Worm (Caenorhabditis elegans) whole organism, L4 larva: Measurements from ENCODE around the gene F58B4.2.

ENCODE experiments used
- F26F4.8 ChIP-seq: fragments of 200-800 bp; sonication (Bioruptor generic); conservative IDR thresholded peaks from 2 replicates; pipeline ENCODE4 v1.3.6; 2022; ENCODE audit warnings: missing genetic modification characterization, missing compliant biosample characterization
- F37D6.2 ChIP-seq: sonication (generic microtip); optimal IDR thresholded peaks from 2 replicates; lab custom pipeline; 2016; ENCODE audit warnings: mild to moderate bottlenecking, missing genetic modification characterization, missing compliant biosample characterization
- F44E2.7 ChIP-seq: fragments of 200-800 bp; sonication (Bioruptor generic); IDR thresholded peaks from 2 replicates; pipeline ENCODE4 v2.1.2; 2022; ENCODE audit warnings: missing genetic modification characterization, missing compliant biosample characterization
- T20F7.1 ChIP-seq: fragments of 200-800 bp; sonication (Bioruptor generic); optimal IDR thresholded peaks from 2 replicates; lab custom pipeline; 2018; ENCODE audit warnings: mild to moderate bottlenecking, missing genetic modification characterization, missing compliant biosample characterization
- aha-1 ChIP-seq: fragments of 150-350 bp; peaks from one replicate; lab custom pipeline; 2014; ENCODE audit warnings: missing biosample characterization, missing genetic modification characterization
- ama-1 ChIP-seq: fragments of 150-350 bp; optimal IDR thresholded peaks from 2 replicates; lab custom pipeline; 2014; ENCODE audit warnings: inconsistent platforms, mixed read lengths
- arid-1 ChIP-seq: fragments of 200-800 bp; sonication (Bioruptor generic); conservative IDR thresholded peaks from 2 replicates; pipeline ENCODE4 v1.3.6; 2022; ENCODE audit warnings: missing genetic modification reagents, missing genetic modification characterization, missing compliant biosample characterization
- attf-4 ChIP-seq: sonication (generic microtip); optimal IDR thresholded peaks from 3 replicates; lab custom pipeline; 2017; ENCODE audit warnings: missing biosample characterization, missing genetic modification characterization
- ceh-20 ChIP-seq: fragments of 200-800 bp; sonication (Bioruptor generic); IDR thresholded peaks from 2 replicates; pipeline ENCODE4 v1.3.6; 2022; ENCODE audit warnings: missing genetic modification reagents, missing genetic modification characterization, missing compliant biosample characterization
- ces-1 ChIP-seq: fragments of 150-350 bp; sonication (generic microtip); optimal IDR thresholded peaks from 4 replicates; lab custom pipeline; 2014; ENCODE audit warnings: missing biosample characterization, missing genetic modification reagents, missing genetic modification characterization
- cey-2 ChIP-seq: sonication (generic microtip); optimal IDR thresholded peaks from 3 replicates; lab custom pipeline; 2017; ENCODE audit warnings: missing genetic modification characterization, mild to moderate bottlenecking, missing compliant biosample characterization, antibody characterized with exemption, borderline replicate concordance; ENCODE audit not compliant: insufficient read depth
- daf-16 ChIP-seq, 3 experiments: sonication (generic microtip); optimal IDR thresholded peaks; 2 replicates each; lab custom pipeline; 2016 to 2017; ENCODE audit warnings: missing genetic modification characterization in 3 of 3, missing genetic modification reagents in 3 of 3, mild to moderate bottlenecking in 2 of 3, missing compliant biosample characterization in 2 of 3, missing biosample characterization in 1 of 3, moderate library complexity in 1 of 3
- daf-8 ChIP-seq: fragments of 200-800 bp; sonication (Bioruptor generic); IDR thresholded peaks from 2 replicates; pipeline ENCODE4 v1.3.6; 2022; ENCODE audit warnings: missing genetic modification characterization, missing compliant biosample characterization
- dpl-1 ChIP-seq: fragments of 150-350 bp; optimal IDR thresholded peaks from 2 replicates; lab custom pipeline; 2014; ENCODE audit warnings: missing biosample characterization, missing genetic modification reagents, missing genetic modification characterization
- duxl-1 ChIP-seq: sonication (generic microtip); optimal IDR thresholded peaks from 2 replicates; lab custom pipeline; 2016; ENCODE audit warnings: mild to moderate bottlenecking, missing genetic modification characterization, moderate library complexity, missing compliant biosample characterization; ENCODE audit not compliant: poor library complexity
- egl-43 ChIP-seq: fragments of 200-800 bp; sonication (Bioruptor generic); IDR thresholded peaks from 2 replicates; pipeline ENCODE4 v1.3.6; 2022; ENCODE audit warnings: missing genetic modification reagents, missing genetic modification characterization, missing compliant biosample characterization
- fkh-10 ChIP-seq: fragments of 150-350 bp; optimal IDR thresholded peaks from 2 replicates; lab custom pipeline; 2014; ENCODE audit warnings: missing biosample characterization, missing genetic modification reagents, missing genetic modification characterization
- hif-1 ChIP-seq, 2 experiments: sonication (generic microtip); optimal IDR thresholded peaks; 2 replicates each; lab custom pipeline; 2016 to 2017; ENCODE audit warnings: missing compliant biosample characterization in 2 of 2, missing genetic modification characterization in 2 of 2, missing genetic modification reagents in 2 of 2, missing genotype in 2 of 2, mild to moderate bottlenecking in 1 of 2
- hlh-11 ChIP-seq: fragments of 200-800 bp; sonication (Bioruptor generic); optimal IDR thresholded peaks from 2 replicates; lab custom pipeline; 2018; ENCODE audit warnings: mild to moderate bottlenecking, missing genetic modification characterization, missing compliant biosample characterization
- hlh-30 ChIP-seq: sonication (generic microtip); optimal IDR thresholded peaks from 2 replicates; lab custom pipeline; 2017; ENCODE audit warnings: antibody characterized with exemption, mild to moderate bottlenecking, missing genetic modification characterization, missing compliant biosample characterization; ENCODE audit not compliant: insufficient read depth
- jun-1 ChIP-seq: fragments of 150-350 bp; optimal IDR thresholded peaks from 2 replicates; lab custom pipeline; 2014; ENCODE audit warnings: missing biosample characterization, missing genetic modification reagents, missing genetic modification characterization
- lim-7 ChIP-seq: fragments of 200-800 bp; sonication (Bioruptor generic); IDR thresholded peaks from 2 replicates; pipeline ENCODE4 v1.3.6; 2022; ENCODE audit warnings: missing genetic modification characterization, missing compliant biosample characterization
- lin-1 ChIP-seq: fragments of 200-800 bp; sonication (Bioruptor generic); IDR thresholded peaks from 2 replicates; pipeline ENCODE4 v1.3.6; 2022; ENCODE audit warnings: missing genetic modification reagents, missing genetic modification characterization, missing compliant biosample characterization
- lin-13 ChIP-seq: fragments of 150-350 bp; optimal IDR thresholded peaks from 2 replicates; lab custom pipeline; 2014; ENCODE audit warnings: missing biosample characterization, missing genetic modification reagents, missing genetic modification characterization
- lin-15B ChIP-seq: fragments of 150-350 bp; sonication (generic microtip); optimal IDR thresholded peaks from 3 replicates; lab custom pipeline; 2014; ENCODE audit warnings: missing biosample characterization, missing genetic modification characterization
- lin-29 ChIP-seq: fragments of 200-800 bp; sonication (Bioruptor generic); IDR thresholded peaks from 2 replicates; pipeline ENCODE4 v1.3.6; 2022; ENCODE audit warnings: missing genetic modification reagents, missing genetic modification characterization, missing compliant biosample characterization
- lin-38 ChIP-seq: fragments of 200-800 bp; sonication (Bioruptor generic); IDR thresholded peaks from 2 replicates; pipeline ENCODE4 v1.3.6; 2022; ENCODE audit warnings: missing genetic modification reagents, missing genetic modification characterization, missing compliant biosample characterization
- lir-3 ChIP-seq: sonication (generic microtip); optimal IDR thresholded peaks from 2 replicates; lab custom pipeline; 2016; ENCODE audit warnings: mild to moderate bottlenecking, missing genetic modification characterization, missing compliant biosample characterization
- mdl-1 ChIP-seq, 2 experiments: fragments of 150-350 bp in 1 of 2; sonication (generic microtip) in 1 of 2; optimal IDR thresholded peaks; 2 replicates each; lab custom pipeline; 2014 to 2017; ENCODE audit warnings: missing biosample characterization in 2 of 2, missing genetic modification characterization in 2 of 2
- mdt-29 ChIP-seq: fragments of 200-800 bp; sonication (Bioruptor generic); IDR thresholded peaks from 2 replicates; pipeline ENCODE4 v1.3.6; 2022; ENCODE audit warnings: missing genetic modification reagents, missing genetic modification characterization, missing compliant biosample characterization
- nhr-10 ChIP-seq: fragments of 150-350 bp; optimal IDR thresholded peaks from 2 replicates; lab custom pipeline; 2014; ENCODE audit warnings: missing biosample characterization, missing genetic modification characterization
- nhr-111 ChIP-seq: fragments of 200-800 bp; sonication (Bioruptor generic); optimal IDR thresholded peaks from 2 replicates; lab custom pipeline; 2018; ENCODE audit warnings: mild to moderate bottlenecking, missing genetic modification characterization, missing compliant biosample characterization
- nhr-25 ChIP-seq: sonication (generic microtip); optimal IDR thresholded peaks from 2 replicates; lab custom pipeline; 2017; ENCODE audit warnings: missing genetic modification characterization, mild to moderate bottlenecking, missing compliant biosample characterization, antibody characterized with exemption, moderate library complexity, borderline replicate concordance; ENCODE audit not compliant: insufficient read depth
- nhr-28 ChIP-seq: fragments of 150-350 bp; optimal IDR thresholded peaks from 2 replicates; lab custom pipeline; 2014; ENCODE audit warnings: missing biosample characterization, missing genetic modification characterization
- nhr-41 ChIP-seq: fragments of 200-800 bp; sonication (Bioruptor generic); IDR thresholded peaks from 2 replicates; pipeline ENCODE4 v1.3.6; 2022; ENCODE audit warnings: missing genetic modification reagents, missing genetic modification characterization, missing compliant biosample characterization
- nhr-48 ChIP-seq: sonication (generic microtip); optimal IDR thresholded peaks from 2 replicates; lab custom pipeline; 2016; ENCODE audit warnings: mild to moderate bottlenecking, missing genetic modification characterization, missing compliant biosample characterization
- nhr-6 ChIP-seq: fragments of 150-350 bp; optimal IDR thresholded peaks from 2 replicates; lab custom pipeline; 2014; ENCODE audit warnings: missing biosample characterization, missing genetic modification characterization
- nhr-76 ChIP-seq: fragments of 150-350 bp; optimal IDR thresholded peaks from 2 replicates; lab custom pipeline; 2014; ENCODE audit warnings: missing biosample characterization, missing genetic modification characterization
- nhr-77 ChIP-seq: fragments of 150-350 bp; optimal IDR thresholded peaks from 2 replicates; lab custom pipeline; 2014; ENCODE audit warnings: missing biosample characterization, missing genetic modification characterization
- php-3 ChIP-seq: fragments of 200-800 bp; sonication (Bioruptor generic); IDR thresholded peaks from 2 replicates; pipeline ENCODE4 v1.3.6; 2022; ENCODE audit warnings: missing genetic modification reagents, missing genetic modification characterization, missing compliant biosample characterization
- pqm-1 ChIP-seq: sonication (generic microtip); optimal IDR thresholded peaks from 2 replicates; lab custom pipeline; 2017; ENCODE audit warnings: missing biosample characterization, missing genetic modification characterization
- snpc-1.2 ChIP-seq: fragments of 200-800 bp; sonication (Bioruptor generic); IDR thresholded peaks from 2 replicates; pipeline ENCODE4 v1.3.6; 2022; ENCODE audit warnings: missing genetic modification reagents, missing genetic modification characterization, missing compliant biosample characterization
- snpc-4 ChIP-seq: fragments of 150-350 bp; optimal IDR thresholded peaks from 2 replicates; lab custom pipeline; 2014; ENCODE audit warnings: missing biosample characterization, missing genetic modification characterization
- spr-3 ChIP-seq: fragments of 200-800 bp; sonication (Bioruptor generic); optimal IDR thresholded peaks from 2 replicates; lab custom pipeline; 2018; ENCODE audit warnings: mild to moderate bottlenecking, missing genetic modification characterization, missing compliant biosample characterization
- tag-97 ChIP-seq: fragments of 200-800 bp; sonication (Bioruptor generic); IDR thresholded peaks from 2 replicates; pipeline ENCODE4 v1.3.6; 2022; ENCODE audit warnings: missing genetic modification characterization, missing compliant biosample characterization
- unc-130 ChIP-seq: sonication (generic microtip); optimal IDR thresholded peaks from 2 replicates; lab custom pipeline; 2016; ENCODE audit warnings: missing genetic modification reagents, missing genetic modification characterization, missing compliant biosample characterization
- zfp-2 ChIP-seq: sonication (generic microtip); optimal IDR thresholded peaks from 2 replicates; lab custom pipeline; 2016; ENCODE audit warnings: mild to moderate bottlenecking, missing genetic modification characterization, missing compliant biosample characterization
- zip-2 ChIP-seq: fragments of 150-350 bp; optimal IDR thresholded peaks from 2 replicates; lab custom pipeline; 2014; ENCODE audit warnings: missing biosample characterization, missing genetic modification characterization

The F58B4.2 gene

DNA sequence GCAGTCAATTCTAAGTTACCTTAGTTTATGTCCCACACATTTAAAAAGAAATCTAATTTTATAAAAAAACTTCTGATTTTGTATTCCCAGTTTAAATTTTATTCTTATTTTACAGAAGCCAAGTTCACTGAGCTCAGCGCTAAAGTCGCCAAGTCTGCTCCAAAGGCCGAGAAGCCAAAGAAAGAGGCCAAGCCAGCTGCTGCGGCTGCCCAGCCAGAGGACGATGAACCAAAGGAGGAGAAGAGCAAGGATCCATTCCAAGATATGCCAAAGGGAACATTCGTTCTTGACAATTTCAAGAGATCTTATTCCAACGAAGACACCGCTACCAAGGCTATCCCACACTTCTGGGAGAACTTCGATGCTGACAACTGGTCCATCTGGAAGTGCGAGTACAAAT, 48.6 kb upstream of the F58B4.2 start (continued):
- peak; percentile 78 for TF ChIP-seq aha-1 (tag; lab: Kevin White, UChicago)
- no peak for TF ChIP-seq ceh-20 (GFP tag; lab: Robert Waterston, UW)
- TF ChIP-seq php-3: no peak
- no peak for TF ChIP-seq nhr-111 (GFP tag; lab: Kevin White, UChicago)

DNA sequence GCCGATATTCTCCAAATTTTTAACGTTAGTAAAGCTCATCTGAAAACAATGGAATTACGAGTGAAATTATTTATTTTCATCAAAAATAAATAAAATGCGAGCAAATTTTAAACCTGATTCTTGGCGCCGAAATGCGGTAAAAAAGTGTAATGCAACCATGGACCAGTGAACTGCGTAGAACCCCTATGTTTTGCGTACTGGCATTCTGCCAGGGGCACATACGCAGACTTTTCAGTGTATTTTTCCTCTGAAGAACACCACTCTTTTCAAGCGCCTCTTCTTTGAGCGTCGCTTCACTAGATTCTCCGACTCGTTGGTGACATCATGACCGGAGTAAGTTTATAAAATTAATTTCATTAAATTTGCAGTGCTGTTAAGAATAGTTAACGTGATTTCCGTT, 47.2 kb upstream of the F58B4.2 start, which contains the start of the genes ctf-4 and eef-1G:
Gene ctf-4 (minus strand): TSS at position 39 of the 400 bp plus-strand sequence.
Gene eef-1G (plus strand): TSS at position 219 of the 400 bp plus-strand sequence.
- TF ChIP-seq lir-3: peak; percentile 6
- TF ChIP-seq attf-4 (tag; lab: Kevin White, UChicago): no peak
- peak; percentile 82 for TF ChIP-seq php-3
- TF ChIP-seq T20F7.1 (GFP tag; lab: Kevin White, UChicago): peak; percentile 91
- TF ChIP-seq pqm-1 (tag; lab: Kevin White, UChicago): peak; percentile 78
- TF ChIP-seq lin-29 (GFP tag; lab: Robert Waterston, UW): peak; percentile 86
- peak; percentile 64 to 89 for TF ChIP-seq daf-16 (GFP tag; optimal IDR thresholded peaks at IDR 0.05; lab: Kevin White, UChicago)
- TF ChIP-seq daf-16 (tag; optimal IDR thresholded peaks at IDR 0.05; lab: Kevin White, UChicago): peak; percentile 86
- peak; percentile 98 for TF ChIP-seq dpl-1
- TF ChIP-seq snpc-1.2 (GFP tag; lab: Robert Waterston, UW): peak; percentile 71; the same call in 1 of the 2 replicates
- TF ChIP-seq unc-130 (GFP tag; lab: Kevin White, UChicago): peak; percentile 84
- peak; percentile 62 to 84 for TF ChIP-seq hif-1 (tag; optimal IDR thresholded peaks at IDR 0.05; lab: Kevin White, UChicago)
- no peak for TF ChIP-seq daf-8 (GFP tag; lab: Robert Waterston, UW)
- TF ChIP-seq F26F4.8 (GFP tag; lab: Robert Waterston, UW): no peak
- peak; percentile 60; the same call in 1 of the 2 replicates for TF ChIP-seq egl-43 (GFP tag; lab: Robert Waterston, UW)
- peak; percentile 92 for TF ChIP-seq lin-13 (GFP tag; lab: Kevin White, UChicago)
- no peak for TF ChIP-seq tag-97 (GFP tag; lab: Robert Waterston, UW)
- TF ChIP-seq mdt-29: peak; percentile 89
- peak; percentile 18 for TF ChIP-seq nhr-76 (tag; lab: Kevin White, UChicago)
- TF ChIP-seq cey-2: no peak
- TF ChIP-seq arid-1 (GFP tag; lab: Robert Waterston, UW): peak; percentile 87
- TF ChIP-seq nhr-6 (tag; lab: Kevin White, UChicago): peak; percentile 97
- no peak for TF ChIP-seq ces-1 (GFP tag; lab: Kevin White, UChicago)
- no peak for TF ChIP-seq F44E2.7 (GFP tag; lab: Robert Waterston, UW)
- TF ChIP-seq lin-1: peak; percentile 94
- TF ChIP-seq lim-7: no peak
- TF ChIP-seq F37D6.2 (tag; lab: Kevin White, UChicago): peak; percentile 86
- TF ChIP-seq ama-1 (lab: Kevin White, UChicago): peak; percentile 83
- peak; percentile 98 for TF ChIP-seq hlh-11
- peak; percentile 98 for TF ChIP-seq nhr-77 (tag; lab: Kevin White, UChicago)
- peak; percentile 99 for TF ChIP-seq aha-1 (tag; lab: Kevin White, UChicago)
- TF ChIP-seq nhr-25 (tag; lab: Kevin White, UChicago): peak; percentile 97
- peak; percentile 84 for TF ChIP-seq zfp-2
- peak; percentile 91 for TF ChIP-seq hlh-30
- peak; percentile 77 for TF ChIP-seq lin-15B (tag; lab: Kevin White, UChicago)
- peak; percentile 87 for TF ChIP-seq fkh-10 (GFP tag; lab: Kevin White, UChicago)
- TF ChIP-seq nhr-10 (tag; lab: Kevin White, UChicago): peak; percentile 82
- peak; percentile 94 for TF ChIP-seq ceh-20 (GFP tag; lab: Robert Waterston, UW)
- peak; percentile 66 for TF ChIP-seq spr-3 (GFP tag; lab: Kevin White, UChicago)
- peak; percentile 99 for TF ChIP-seq lin-38 (GFP tag; lab: Robert Waterston, UW)
- TF ChIP-seq zip-2 (tag; lab: Kevin White, UChicago): peak; percentile 64
- peak; percentile 32 for TF ChIP-seq snpc-4
- peak; percentile 97 for TF ChIP-seq nhr-28 (tag; lab: Kevin White, UChicago)
- peak; percentile 92 for TF ChIP-seq duxl-1 (tag; lab: Kevin White, UChicago)
- TF ChIP-seq nhr-48 (tag; lab: Kevin White, UChicago): peak; percentile 94
- TF ChIP-seq jun-1 (tag; lab: Kevin White, UChicago): peak; percentile 84
- peak in 1 of 2 experiments; percentile 76 for TF ChIP-seq mdl-1 (tag; optimal IDR thresholded peaks at IDR 0.05; lab: Kevin White, UChicago)
- 0 out of 2 replicates have a peak, but pooled peaks have one; percentile 23 for TF ChIP-seq nhr-41 (GFP tag; lab: Robert Waterston, UW)
